Fruit fly (Drosophila melanogaster) whole organism, embryonic: ENCODE results near the gene CG11370.

ENCODE experiments used
- CG10565 ChIP-seq: fragments of 200-800 bp; sonication (Bioruptor generic); optimal IDR thresholded peaks from 3 replicates; lab custom pipeline; 2016; ENCODE audit warnings: missing biosample characterization, mild to moderate bottlenecking, missing genetic modification characterization
- CG11560 ChIP-seq: fragments of 200-800 bp; sonication (Bioruptor generic); IDR thresholded peaks from 3 replicates; pipeline ENCODE4 v1.3.6; 2022; ENCODE audit warnings: missing biosample characterization, missing genetic modification characterization
- CG3847 ChIP-seq: fragments of 200-800 bp; sonication (Bioruptor generic); IDR thresholded peaks from 2 replicates; pipeline ENCODE4 v1.3.6; 2022; ENCODE audit warnings: missing biosample characterization, missing genetic modification characterization
- Gsc ChIP-seq: fragments of 200-800 bp; sonication (Bioruptor generic); IDR thresholded peaks from 2 replicates; pipeline ENCODE4 v1.3.6; 2022; ENCODE audit warnings: missing biosample characterization, missing genetic modification characterization
- Scr ChIP-seq: fragments of 200-800 bp; sonication (Bioruptor generic); IDR thresholded peaks from 2 replicates; pipeline ENCODE4 v1.3.6; 2022; ENCODE audit warnings: missing biosample characterization, missing genetic modification characterization; ENCODE audit not compliant: partially characterized antibody
- Xbp1 ChIP-seq: fragments of 200-800 bp; sonication (Bioruptor generic); optimal IDR thresholded peaks from 3 replicates; lab custom pipeline; 2016; ENCODE audit warnings: missing biosample characterization, mild to moderate bottlenecking, missing genetic modification characterization
- hth ChIP-seq: fragments of >200 bp; optimal IDR thresholded peaks from 2 replicates; lab custom pipeline; 2017; ENCODE audit warnings: inconsistent platforms
- ttk ChIP-seq: fragments of 200-800 bp; sonication (Bioruptor generic); IDR thresholded peaks from 2 replicates; pipeline ENCODE4 v2.1.2; 2022; ENCODE audit warnings: missing biosample characterization, missing genetic modification characterization

dm6 chr3L:22731393-22731792, 19.4 kb downstream of the CG11370 start:
- no peak for TF ChIP-seq Gsc (GFP tag; lab: Robert Waterston, UW)
- TF ChIP-seq CG10565 = no peak
- no peak for TF ChIP-seq CG11560 (tag; lab: Robert Waterston, UW)
- no peak for TF ChIP-seq ttk (GFP tag; lab: Robert Waterston, UW)
- no peak for TF ChIP-seq hth (lab: Kevin White, UChicago)
- TF ChIP-seq Xbp1 = no peak
- TF ChIP-seq Scr (GFP tag; lab: Robert Waterston, UW) = no peak
- TF ChIP-seq CG3847 = no peak
